Worm (Caenorhabditis elegans): Measurements from ENCODE around the gene srg-34.

DNA sequence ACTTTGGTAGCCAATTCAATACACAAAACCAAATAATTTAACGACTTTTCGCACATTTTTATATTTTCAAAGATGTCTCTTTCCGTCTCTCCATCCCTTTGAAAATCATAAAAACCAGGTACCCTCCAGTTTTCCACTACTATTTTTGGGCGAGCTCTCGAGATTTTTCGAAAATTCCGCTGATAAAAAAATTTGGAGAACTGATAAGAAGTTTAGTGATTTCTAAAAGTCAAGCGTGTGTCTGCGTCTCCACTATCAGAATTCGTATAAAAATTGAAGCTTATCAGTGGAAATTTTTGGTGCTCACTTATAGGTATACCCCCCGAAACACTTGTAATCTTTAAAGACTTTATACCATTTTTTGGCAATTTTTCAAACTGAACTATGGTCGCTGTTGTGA lies 48.2 kb downstream of the srg-34 start, which contains the start of gene hmit-1.1:
- TF ChIP-seq ama-1 (optimal IDR thresholded peaks at IDR 0.05) (no peak), ceh-31 (tag; optimal IDR thresholded peaks at IDR 0.05) (no peak), K02D7.2 (tag; optimal IDR thresholded peaks at IDR 0.05) (no peak), K09A11.1 (tag; optimal IDR thresholded peaks at IDR 0.05; ENCODE audit: insufficient read depth) (no peak), pqm-1 (tag; optimal IDR thresholded peaks at IDR 0.05) (peak; percentile 2), ceh-30 (tag; optimal IDR thresholded peaks at IDR 0.05) (no peak)
